Worm (Caenorhabditis elegans) whole organism, young adult: ENCODE measurements around the gene ric-3.

ENCODE experiments used
- D2030.7 ChIP-seq: fragments of 200-800 bp; sonication (Bioruptor generic); IDR thresholded peaks from 2 replicates; pipeline ENCODE4 v1.3.6; 2022; ENCODE audit warnings: missing genetic modification reagents, missing genetic modification characterization, missing compliant biosample characterization
- ceh-79 ChIP-seq: sonication (generic microtip); optimal IDR thresholded peaks from 2 replicates; lab custom pipeline; 2017; ENCODE audit warnings: mild to moderate bottlenecking, missing genetic modification characterization, missing compliant biosample characterization
- hsf-1 ChIP-seq: fragments of 200-800 bp; sonication (Bioruptor generic); IDR thresholded peaks from 2 replicates; pipeline ENCODE4 v1.3.6; 2022; ENCODE audit warnings: missing genetic modification reagents, missing genetic modification characterization, missing compliant biosample characterization
- mel-28 ChIP-seq: sonication (generic microtip); optimal IDR thresholded peaks from 2 replicates; lab custom pipeline; 2016; ENCODE audit warnings: borderline replicate concordance, mild to moderate bottlenecking, missing genetic modification characterization, missing compliant biosample characterization
- mxl-1 ChIP-seq: sonication (generic microtip); optimal IDR thresholded peaks from 2 replicates; lab custom pipeline; 2016; ENCODE audit warnings: missing genetic modification characterization, missing compliant biosample characterization
- rpc-1 ChIP-seq, 2 experiments: fragments of 150-350 bp in 1 of 2; sonication (generic microtip) in 1 of 2; optimal IDR thresholded peaks; 2 replicates each; lab custom pipeline; 2014 to 2018; ENCODE audit warnings: missing biosample characterization in 1 of 2, missing genetic modification characterization in 1 of 2, missing genetic modification reagents in 1 of 2, missing genotype in 1 of 2
- snpc-1.1 ChIP-seq: sonication (generic microtip); optimal IDR thresholded peaks from 2 replicates; lab custom pipeline; 2017; ENCODE audit warnings: missing genetic modification characterization, mild to moderate bottlenecking, missing compliant biosample characterization, antibody characterized with exemption, moderate library complexity, missing genotype, missing genetic modification reagents; ENCODE audit not compliant: insufficient read depth
- somi-1 ChIP-seq: fragments of 200-800 bp; sonication (Bioruptor generic); optimal IDR thresholded peaks from 2 replicates; lab custom pipeline; 2018; ENCODE audit warnings: mild to moderate bottlenecking, missing genetic modification characterization, missing compliant biosample characterization
- sptf-2 ChIP-seq: fragments of 200-800 bp; sonication (Bioruptor generic); optimal IDR thresholded peaks from 2 replicates; lab custom pipeline; 2018; ENCODE audit warnings: mild to moderate bottlenecking, missing genetic modification characterization, missing compliant biosample characterization
- tlf-1 ChIP-seq: fragments of 200-800 bp; sonication (Bioruptor generic); optimal IDR thresholded peaks from 2 replicates; lab custom pipeline; 2018; ENCODE audit warnings: mild to moderate bottlenecking, missing genetic modification characterization, missing compliant biosample characterization
- zfh-2 ChIP-seq: fragments of 200-800 bp; sonication (Bioruptor generic); conservative IDR thresholded peaks from 2 replicates; pipeline ENCODE4 v1.3.6; 2022; ENCODE audit warnings: missing genetic modification reagents, missing genetic modification characterization, missing compliant biosample characterization
- ztf-22 ChIP-seq: fragments of 200-800 bp; sonication (Bioruptor generic); optimal IDR thresholded peaks from 2 replicates; lab custom pipeline; 2018; ENCODE audit warnings: mild to moderate bottlenecking, missing genetic modification characterization, moderate library complexity, missing compliant biosample characterization

DNA sequence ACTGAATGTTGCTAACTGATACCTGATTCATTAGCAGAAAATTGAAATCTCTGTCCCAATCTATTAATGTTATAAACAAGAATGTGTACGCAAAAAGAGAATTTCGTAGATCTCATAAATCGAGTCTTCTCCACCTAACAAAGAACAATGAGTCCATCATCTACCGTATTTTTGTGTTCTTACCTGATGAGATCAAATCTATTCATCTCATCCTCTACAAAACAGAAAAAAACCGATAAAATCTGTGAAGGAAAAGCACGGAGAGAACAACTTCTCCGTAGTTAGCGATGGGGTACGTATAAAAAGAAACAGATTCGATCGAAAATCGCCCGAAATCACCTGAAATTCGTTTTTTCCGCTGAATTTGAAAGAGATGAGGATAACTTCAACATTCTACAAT lies 9.5 kb upstream of the ric-3 start, which contains the start of gene C33H5.1:
- TF ChIP-seq hsf-1, result no peak
- TF ChIP-seq ztf-22, result no peak
- no peak for TF ChIP-seq rpc-1 (optimal IDR thresholded peaks at IDR 0.05; lab: Kevin White, UChicago)
- no peak for TF ChIP-seq rpc-1 (tag; optimal IDR thresholded peaks at IDR 0.05; lab: Kevin White, UChicago)
- TF ChIP-seq tlf-1 (GFP tag; lab: Kevin White, UChicago), result no peak
- no peak for TF ChIP-seq snpc-1.1 (tag; lab: Kevin White, UChicago)
- TF ChIP-seq D2030.7 (GFP tag; lab: Robert Waterston, UW), result no peak
- no peak for TF ChIP-seq mxl-1
- no peak for TF ChIP-seq sptf-2 (GFP tag; lab: Kevin White, UChicago)
- no peak for TF ChIP-seq somi-1 (GFP tag; lab: Kevin White, UChicago)
- no peak for TF ChIP-seq mel-28 (tag; lab: Kevin White, UChicago)
- TF ChIP-seq zfh-2 (GFP tag; lab: Robert Waterston, UW), result no peak
- no peak for TF ChIP-seq ceh-79
